Fruit fly (Drosophila melanogaster) whole organism, embryonic: ENCODE results near the gene Jon66Cii.

Source experiments
- Blimp-1 ChIP-seq: fragments of 200-800 bp; sonication (Bioruptor generic); optimal IDR thresholded peaks from 3 replicates; lab custom pipeline; 2018; ENCODE audit warnings: missing biosample characterization, missing genetic modification characterization, mild to moderate bottlenecking, moderate library complexity, missing genetic modification reagents
- CG11093 ChIP-seq: fragments of 200-800 bp; sonication (Bioruptor generic); IDR thresholded peaks from 3 replicates; pipeline ENCODE4 v1.3.6; 2022; ENCODE audit warnings: missing biosample characterization, missing genetic modification characterization
- CG15514 ChIP-seq: fragments of 200-800 bp; sonication (Bioruptor generic); optimal IDR thresholded peaks from 3 replicates; lab custom pipeline; 2017; ENCODE audit warnings: missing biosample characterization, missing genetic modification characterization, mild to moderate bottlenecking, moderate library complexity, missing genetic modification reagents
- CG17328 ChIP-seq: fragments of 200-800 bp; sonication (Bioruptor generic); IDR thresholded peaks from 2 replicates; pipeline ENCODE4 v1.3.6; 2022; ENCODE audit warnings: missing biosample characterization, missing genetic modification characterization
- CG17568 ChIP-seq: fragments of 200-800 bp; sonication (Bioruptor generic); optimal IDR thresholded peaks from 2 replicates; lab custom pipeline; 2018; ENCODE audit warnings: missing biosample characterization, mild to moderate bottlenecking, missing genetic modification characterization, moderate library complexity
- CG1792 ChIP-seq: fragments of 200-800 bp; sonication (Bioruptor generic); optimal IDR thresholded peaks from 2 replicates; lab custom pipeline; 2016; ENCODE audit warnings: missing biosample characterization, missing genetic modification characterization
- CG18764 ChIP-seq: fragments of 200-800 bp; sonication (Bioruptor generic); optimal IDR thresholded peaks from 3 replicates; lab custom pipeline; 2016; ENCODE audit warnings: missing biosample characterization, missing genetic modification characterization
- CG2120 ChIP-seq: fragments of 200-800 bp; sonication (Bioruptor generic); optimal IDR thresholded peaks from 3 replicates; lab custom pipeline; 2016; ENCODE audit warnings: missing biosample characterization, missing genetic modification characterization
- CG2129 ChIP-seq: fragments of 200-800 bp; sonication (Bioruptor generic); IDR thresholded peaks from 2 replicates; pipeline ENCODE4 v1.3.6; 2022; ENCODE audit warnings: missing biosample characterization, missing genetic modification characterization; ENCODE audit not compliant: partially characterized antibody
- CG2678 ChIP-seq: fragments of 200-800 bp; sonication (Bioruptor generic); optimal IDR thresholded peaks from 3 replicates; lab custom pipeline; 2019; ENCODE audit warnings: missing biosample characterization, mild to moderate bottlenecking, missing genetic modification characterization, moderate library complexity
- CG3407 ChIP-seq: fragments of 200-800 bp; sonication (Bioruptor generic); optimal IDR thresholded peaks from 2 replicates; lab custom pipeline; 2018; ENCODE audit warnings: missing biosample characterization, mild to moderate bottlenecking, missing genetic modification characterization
- CG34376 ChIP-seq: fragments of 200-800 bp; sonication (Bioruptor generic); optimal IDR thresholded peaks from 2 replicates; lab custom pipeline; 2018; ENCODE audit warnings: missing biosample characterization, mild to moderate bottlenecking, missing genetic modification characterization
- CG4424 ChIP-seq: fragments of 200-800 bp; sonication (Bioruptor generic); optimal IDR thresholded peaks from 3 replicates; lab custom pipeline; 2016; ENCODE audit warnings: missing biosample characterization, missing genetic modification characterization
- CG6254 ChIP-seq: fragments of 200-800 bp; sonication (Bioruptor generic); optimal IDR thresholded peaks from 3 replicates; lab custom pipeline; 2017; ENCODE audit warnings: mild to moderate bottlenecking, missing biosample characterization, missing genetic modification reagents, missing genetic modification characterization
- Dll ChIP-seq: fragments of 200-800 bp; sonication (Bioruptor generic); IDR thresholded peaks from 4 replicates; pipeline ENCODE4 v1.3.6; 2022; ENCODE audit warnings: missing biosample characterization, missing genetic modification characterization; ENCODE audit not compliant: partially characterized antibody
- Dref ChIP-seq: fragments of 200-800 bp; sonication (Bioruptor generic); IDR thresholded peaks from 2 replicates; pipeline ENCODE4 v1.3.6; 2022; ENCODE audit warnings: missing biosample characterization, missing genetic modification characterization
- Elba2 ChIP-seq: fragments of 200-800 bp; sonication (Bioruptor generic); optimal IDR thresholded peaks from 3 replicates; lab custom pipeline; 2016; ENCODE audit warnings: missing biosample characterization, missing genetic modification characterization
- HLHmδ ChIP-seq: fragments of 200-800 bp; sonication (Bioruptor generic); optimal IDR thresholded peaks from 2 replicates; lab custom pipeline; 2018; ENCODE audit warnings: missing biosample characterization, mild to moderate bottlenecking, missing genetic modification characterization, moderate library complexity
- Hmr ChIP-seq: fragments of 200-800 bp; sonication (Bioruptor generic); optimal IDR thresholded peaks from 3 replicates; lab custom pipeline; 2017; ENCODE audit warnings: mild to moderate bottlenecking, missing biosample characterization, missing genetic modification reagents, missing genetic modification characterization
- Hr39 ChIP-seq: fragments of >200 bp; optimal IDR thresholded peaks from 2 replicates; lab custom pipeline; 2017
- Kr ChIP-seq: fragments of 200-800 bp; sonication (Bioruptor generic); optimal IDR thresholded peaks from 2 replicates; lab custom pipeline; 2017; ENCODE audit warnings: missing biosample characterization, mild to moderate bottlenecking, missing genetic modification characterization
- NFAT ChIP-seq: fragments of 200-800 bp; sonication (Bioruptor generic); IDR thresholded peaks from 2 replicates; pipeline ENCODE4 v1.3.6; 2022; ENCODE audit warnings: missing biosample characterization, missing genetic modification characterization
- Oaz ChIP-seq: fragments of 200-800 bp; sonication (Bioruptor generic); IDR thresholded peaks from 2 replicates; pipeline ENCODE4 v1.3.6; 2022; ENCODE audit warnings: missing biosample characterization, missing genetic modification characterization
- Ptx1 ChIP-seq: fragments of 200-800 bp; sonication (Bioruptor generic); IDR thresholded peaks from 2 replicates; pipeline ENCODE4 v1.3.6; 2022; ENCODE audit warnings: missing biosample characterization, missing genetic modification characterization
- Scr ChIP-seq: fragments of 200-800 bp; sonication (Bioruptor generic); IDR thresholded peaks from 2 replicates; pipeline ENCODE4 v1.3.6; 2022; ENCODE audit warnings: missing biosample characterization, missing genetic modification characterization; ENCODE audit not compliant: partially characterized antibody
- TFAM ChIP-seq: fragments of 200-800 bp; sonication (Bioruptor generic); optimal IDR thresholded peaks from 2 replicates; lab custom pipeline; 2017; ENCODE audit warnings: missing biosample characterization, missing genetic modification characterization, inconsistent platforms
- amos ChIP-seq: fragments of 200-800 bp; sonication (Bioruptor generic); IDR thresholded peaks from 2 replicates; pipeline ENCODE4 v1.3.6; 2022; ENCODE audit warnings: missing biosample characterization, missing genetic modification characterization; ENCODE audit not compliant: partially characterized antibody
- ara ChIP-seq: fragments of 200-800 bp; sonication (Bioruptor generic); IDR thresholded peaks from 2 replicates; pipeline ENCODE4 v1.3.6; 2022; ENCODE audit warnings: missing biosample characterization, missing genetic modification characterization
- caup ChIP-seq: fragments of 200-800 bp; sonication (Bioruptor generic); optimal IDR thresholded peaks from 3 replicates; lab custom pipeline; 2017; ENCODE audit warnings: missing biosample characterization, mild to moderate bottlenecking, missing genetic modification characterization, moderate library complexity; ENCODE audit not compliant: severe bottlenecking
- cg ChIP-seq: fragments of 200-800 bp; sonication (Bioruptor generic); optimal IDR thresholded peaks from 3 replicates; lab custom pipeline; 2019; ENCODE audit warnings: missing biosample characterization, mild to moderate bottlenecking, missing genetic modification characterization, moderate library complexity
- disco-r ChIP-seq: fragments of 200-800 bp; sonication (Bioruptor generic); optimal IDR thresholded peaks from 2 replicates; lab custom pipeline; 2016; ENCODE audit warnings: missing biosample characterization, missing genetic modification characterization
- en ChIP-seq: fragments of 200-800 bp; sonication (Bioruptor generic); optimal IDR thresholded peaks from 2 replicates; lab custom pipeline; 2016; ENCODE audit warnings: missing biosample characterization, missing genetic modification characterization
- fd3F ChIP-seq: fragments of 200-800 bp; sonication (Bioruptor generic); optimal IDR thresholded peaks from 2 replicates; lab custom pipeline; 2018; ENCODE audit warnings: missing biosample characterization, mild to moderate bottlenecking, missing genetic modification characterization, moderate library complexity
- jigr1 ChIP-seq: fragments of 200-800 bp; sonication (Bioruptor generic); IDR thresholded peaks from 3 replicates; pipeline ENCODE4 v1.3.6; 2022; ENCODE audit warnings: missing biosample characterization, missing genetic modification characterization
- lab ChIP-seq: fragments of 200-800 bp; sonication (Bioruptor generic); optimal IDR thresholded peaks from 3 replicates; lab custom pipeline; 2017; ENCODE audit warnings: missing biosample characterization, missing genetic modification characterization, mild to moderate bottlenecking, moderate library complexity, missing genetic modification reagents
- odd ChIP-seq: fragments of 200-800 bp; sonication (Bioruptor generic); optimal IDR thresholded peaks from 2 replicates; lab custom pipeline; 2017; ENCODE audit warnings: missing biosample characterization, mild to moderate bottlenecking, missing genetic modification characterization
- org-1 ChIP-seq: fragments of 200-800 bp; sonication (Bioruptor generic); optimal IDR thresholded peaks from 2 replicates; lab custom pipeline; 2017; ENCODE audit warnings: missing biosample characterization, missing genetic modification characterization
- pb ChIP-seq: fragments of 200-800 bp; sonication (Bioruptor generic); optimal IDR thresholded peaks from 3 replicates; lab custom pipeline; 2016; ENCODE audit warnings: missing biosample characterization, missing genetic modification characterization
- peb ChIP-seq: fragments of 200-800 bp; sonication (Bioruptor generic); IDR thresholded peaks from 2 replicates; pipeline ENCODE4 v1.3.6; 2022; ENCODE audit warnings: missing biosample characterization, missing genetic modification characterization
- pita ChIP-seq: fragments of 200-800 bp; sonication (Bioruptor generic); optimal IDR thresholded peaks from 2 replicates; lab custom pipeline; 2017; ENCODE audit warnings: missing biosample characterization, mild to moderate bottlenecking, missing genetic modification characterization
- schlank ChIP-seq: fragments of 200-800 bp; sonication (Bioruptor generic); optimal IDR thresholded peaks from 2 replicates; lab custom pipeline; 2018; ENCODE audit warnings: missing biosample characterization, mild to moderate bottlenecking, missing genetic modification characterization
- scrt ChIP-seq: fragments of 200-800 bp; sonication (Bioruptor generic); optimal IDR thresholded peaks from 2 replicates; lab custom pipeline; 2018; ENCODE audit warnings: missing biosample characterization, mild to moderate bottlenecking, missing genetic modification characterization, moderate library complexity
- sens-2 ChIP-seq: fragments of 200-800 bp; sonication (Bioruptor generic); IDR thresholded peaks from 2 replicates; pipeline ENCODE4 v1.3.6; 2022; ENCODE audit warnings: missing biosample characterization, missing genetic modification characterization
- ssp ChIP-seq: fragments of 200-800 bp; sonication (Bioruptor generic); IDR thresholded peaks from 2 replicates; pipeline ENCODE4 v1.3.6; 2022; ENCODE audit warnings: missing biosample characterization, missing genetic modification characterization
- tap ChIP-seq: fragments of 200-800 bp; optimal IDR thresholded peaks from 3 replicates; lab custom pipeline; 2019; ENCODE audit warnings: missing biosample characterization, mild to moderate bottlenecking, missing genetic modification characterization, moderate library complexity
- tgo ChIP-seq: fragments of 200-800 bp; sonication (Bioruptor generic); IDR thresholded peaks from 3 replicates; pipeline ENCODE4 v1.3.6; 2022; ENCODE audit warnings: missing biosample characterization, missing genetic modification characterization
- unc-4 ChIP-seq: fragments of 200-800 bp; sonication (Bioruptor generic); IDR thresholded peaks from 2 replicates; pipeline ENCODE4 v1.3.6; 2022; ENCODE audit warnings: missing biosample characterization, missing genetic modification characterization; ENCODE audit not compliant: partially characterized antibody
- z ChIP-seq: fragments of 200-800 bp; sonication (Bioruptor generic); IDR thresholded peaks from 3 replicates; pipeline ENCODE4 v1.3.6; 2022; ENCODE audit warnings: missing biosample characterization, missing genetic modification characterization

Gene Jon66Cii

dm6 chr3L:8441745-8442575 is 48.5 kb upstream of the Jon66Cii start, which contains the start of gene Unr (continued):
- TF ChIP-seq en (peak; percentile 18), peb (GFP tag; lab: Robert Waterston, UW) (0 out of 2 replicates have a peak, but pooled peaks have one; percentile 38), TFAM (GFP tag; lab: Kevin White, UChicago) (peak; percentile 27), scrt (GFP tag; lab: Kevin White, UChicago) (peak; percentile 57), ara (peak; percentile 62; the same call in 1 of the 2 replicates), jigr1 (GFP tag; lab: Robert Waterston, UW) (no peak), disco-r (GFP tag; lab: Kevin White, UChicago) (peak; percentile 63), tap (tag; lab: Kevin White, UChicago) (peak; percentile 54), schlank (peak; percentile 71), CG34376 (peak; percentile 85), z (no peak), CG2678 (peak; percentile 81), amos (GFP tag; lab: Robert Waterston, UW) (no peak; the same call in 1 of the 2 replicates), lab (peak; percentile 86), Oaz (no peak), CG6254 (GFP tag; lab: Kevin White, UChicago) (peak; percentile 32), ssp (GFP tag; lab: Robert Waterston, UW) (peak; percentile 50; the same call in 1 of the 2 replicates), Hmr (GFP tag; lab: Kevin White, UChicago) (peak; percentile 83), pita (no peak), unc-4 (no peak), CG17328 (peak; percentile 80), CG15514 (GFP tag; lab: Kevin White, UChicago) (peak; percentile 77), org-1 (GFP tag; lab: Kevin White, UChicago) (peak; percentile 39), Hr39 (lab: Kevin White, UChicago) (no peak), tgo (GFP tag; lab: Robert Waterston, UW) (peak; percentile 76), CG11093 (0 out of 3 replicates have a peak, but pooled peaks have one; percentile 24), Ptx1 (GFP tag; lab: Robert Waterston, UW) (peak; percentile 76), Dref (no peak), CG2129 (GFP tag; lab: Robert Waterston, UW) (no peak), Kr (GFP tag; lab: Kevin White, UChicago) (no peak), caup (peak; percentile 86), CG2120 (GFP tag; lab: Kevin White, UChicago) (peak; percentile 92), HLHmδ (GFP tag; lab: Kevin White, UChicago) (peak; percentile 86), odd (GFP tag; lab: Kevin White, UChicago) (peak; percentile 66), CG3407 (peak; percentile 59), fd3F (peak; percentile 53), CG1792 (peak; percentile 65), pb (GFP tag; lab: Kevin White, UChicago) (peak; percentile 53), CG4424 (peak; percentile 83), Scr (GFP tag; lab: Robert Waterston, UW) (no peak), CG18764 (peak; percentile 34), cg (GFP tag; lab: Kevin White, UChicago) (peak; percentile 97), Dll (GFP tag; lab: Robert Waterston, UW) (no peak), Blimp-1 (GFP tag; lab: Kevin White, UChicago) (peak; percentile 58), NFAT (GFP tag; lab: Robert Waterston, UW) (peak; percentile 94; the same call in 1 of the 2 replicates), sens-2 (peak; percentile 82; the same call in 1 of the 2 replicates), Elba2 (GFP tag; lab: Kevin White, UChicago) (peak; percentile 96), CG17568 (GFP tag; lab: Kevin White, UChicago) (peak; percentile 47)
